Worm (Caenorhabditis elegans) whole organism, early embryonic: Measurements from ENCODE around the gene srg-22.

ENCODE experiments used
- ama-1 ChIP-seq: fragments of 150-350 bp; optimal IDR thresholded peaks from 2 replicates; lab custom pipeline; 2014
- flt-1 ChIP-seq: fragments of 200-800 bp; sonication (Bioruptor generic); IDR thresholded peaks from 2 replicates; pipeline ENCODE4 v1.3.6; 2022; ENCODE audit warnings: missing genetic modification characterization, missing compliant biosample characterization
- hnd-1 ChIP-seq: sonication (generic microtip); optimal IDR thresholded peaks from 2 replicates; lab custom pipeline; 2016; ENCODE audit warnings: missing genetic modification characterization, missing compliant biosample characterization
- scrt-1 ChIP-seq: fragments of 200-800 bp; sonication (Bioruptor generic); IDR thresholded peaks from 2 replicates; pipeline ENCODE4 v1.3.6; 2022; ENCODE audit warnings: missing genetic modification characterization, missing compliant biosample characterization
- sea-1 ChIP-seq: fragments of 200-800 bp; sonication (Bioruptor generic); conservative IDR thresholded peaks from 2 replicates; pipeline ENCODE4 v1.3.6; 2022; ENCODE audit warnings: missing genetic modification characterization, missing compliant biosample characterization
- tbx-37 ChIP-seq: fragments of 200-800 bp; sonication (Bioruptor generic); conservative IDR thresholded peaks from 2 replicates; pipeline ENCODE4 v1.3.6; 2022; ENCODE audit warnings: missing genetic modification reagents, missing genetic modification characterization, missing compliant biosample characterization

DNA sequence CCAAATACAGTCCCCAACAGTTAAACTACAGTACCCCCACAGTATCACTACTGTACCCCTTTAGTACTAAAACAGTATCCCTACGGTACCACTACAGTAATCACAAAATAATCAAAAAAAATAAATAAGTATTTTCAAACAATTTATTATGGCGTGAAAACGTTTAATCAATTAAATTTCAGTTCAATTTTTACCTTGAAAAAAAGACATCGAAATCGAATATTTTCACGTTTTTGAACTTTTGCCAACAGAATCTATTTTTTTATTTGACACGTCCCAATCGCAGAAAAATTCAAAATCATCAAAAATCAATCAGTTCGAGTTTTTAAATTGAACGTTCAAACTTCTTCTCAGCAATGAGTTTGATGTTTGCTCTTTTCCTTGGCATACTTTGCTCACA, 20.7 kb upstream of the srg-22 start, which contains the start of gene clec-123:
- TF ChIP-seq scrt-1 (GFP tag; lab: Robert Waterston, UW) (no peak), tbx-37 (GFP tag; lab: Robert Waterston, UW) (no peak), flt-1 (GFP tag; lab: Robert Waterston, UW) (no peak), sea-1 (GFP tag; lab: Robert Waterston, UW) (no peak), ama-1 (lab: Kevin White, UChicago) (no peak), hnd-1 (no peak)
